Fruit fly (Drosophila melanogaster) whole organism, embryonic: ENCODE measurements around the gene BNIP3.
A peak's percentile ranks its signal among the peaks of the same experiment; 100 is the strongest.

Experiments used
- Atf6 ChIP-seq: fragments of 200-800 bp; sonication (Bioruptor generic); IDR thresholded peaks from 2 replicates; pipeline ENCODE4 v1.3.6; 2022; ENCODE audit warnings: missing biosample characterization, missing genetic modification characterization
- C15 ChIP-seq: fragments of 200-800 bp; sonication (Bioruptor generic); IDR thresholded peaks from 3 replicates; pipeline ENCODE4 v1.3.6; 2022; ENCODE audit warnings: missing biosample characterization, missing genetic modification characterization
- CG10979 ChIP-seq: fragments of 200-800 bp; sonication (Bioruptor generic); optimal IDR thresholded peaks from 2 replicates; lab custom pipeline; 2018; ENCODE audit warnings: missing biosample characterization, mild to moderate bottlenecking, missing genetic modification characterization, moderate library complexity
- CG11456 ChIP-seq: fragments of 200-800 bp; sonication (Bioruptor generic); IDR thresholded peaks from 3 replicates; pipeline ENCODE4 v1.3.6; 2022; ENCODE audit warnings: missing biosample characterization, missing genetic modification characterization
- CG12219 ChIP-seq: fragments of 200-800 bp; sonication (Bioruptor generic); optimal IDR thresholded peaks from 3 replicates; lab custom pipeline; 2018; ENCODE audit warnings: missing biosample characterization, mild to moderate bottlenecking, missing genetic modification characterization
- CG13296 ChIP-seq: fragments of 200-800 bp; sonication (Bioruptor generic); optimal IDR thresholded peaks from 3 replicates; lab custom pipeline; 2018; ENCODE audit warnings: missing biosample characterization, mild to moderate bottlenecking, missing genetic modification characterization
- CG14860 ChIP-seq: fragments of 200-800 bp; sonication (Bioruptor generic); IDR thresholded peaks from 3 replicates; pipeline ENCODE4 v1.3.6; 2022; ENCODE audit warnings: missing biosample characterization, missing genetic modification characterization; ENCODE audit not compliant: partially characterized antibody
- CG1529 ChIP-seq: fragments of 200-800 bp; sonication (Bioruptor generic); optimal IDR thresholded peaks from 3 replicates; lab custom pipeline; 2018; ENCODE audit warnings: missing biosample characterization, missing genetic modification characterization
- CG17359 ChIP-seq: fragments of 200-800 bp; sonication (Bioruptor generic); optimal IDR thresholded peaks from 3 replicates; lab custom pipeline; 2018; ENCODE audit warnings: missing biosample characterization, mild to moderate bottlenecking, missing genetic modification characterization, moderate library complexity
- CG2678 ChIP-seq: fragments of 200-800 bp; sonication (Bioruptor generic); optimal IDR thresholded peaks from 3 replicates; lab custom pipeline; 2019; ENCODE audit warnings: missing biosample characterization, mild to moderate bottlenecking, missing genetic modification characterization, moderate library complexity
- CG2712 ChIP-seq: fragments of 200-800 bp; optimal IDR thresholded peaks from 3 replicates; lab custom pipeline; 2019; ENCODE audit warnings: missing biosample characterization, mild to moderate bottlenecking, missing genetic modification characterization, moderate library complexity
- CG31224 ChIP-seq: fragments of 200-800 bp; sonication (Bioruptor generic); IDR thresholded peaks from 2 replicates; pipeline ENCODE4 v1.3.6; 2022; ENCODE audit warnings: missing biosample characterization, missing genetic modification characterization
- CG42726 ChIP-seq: fragments of 200-800 bp; sonication (Bioruptor generic); IDR thresholded peaks from 2 replicates; pipeline ENCODE4 v1.3.6; 2022; ENCODE audit warnings: missing biosample characterization, missing genetic modification characterization; ENCODE audit not compliant: partially characterized antibody
- CG5180 ChIP-seq: fragments of 200-800 bp; sonication (Bioruptor generic); optimal IDR thresholded peaks from 3 replicates; lab custom pipeline; 2017; ENCODE audit warnings: missing biosample characterization, missing genetic modification characterization, mild to moderate bottlenecking, moderate library complexity, missing genetic modification reagents
- CG6254 ChIP-seq: fragments of 200-800 bp; sonication (Bioruptor generic); optimal IDR thresholded peaks from 3 replicates; lab custom pipeline; 2017; ENCODE audit warnings: mild to moderate bottlenecking, missing biosample characterization, missing genetic modification reagents, missing genetic modification characterization
- CG9437 ChIP-seq: fragments of 200-800 bp; sonication (Bioruptor generic); optimal IDR thresholded peaks from 2 replicates; lab custom pipeline; 2018; ENCODE audit warnings: missing biosample characterization, mild to moderate bottlenecking, missing genetic modification characterization
- Dfd ChIP-seq, 2 experiments: fragments of >200 bp; optimal IDR thresholded peaks; 2 replicates each; lab custom pipeline; 2017; ENCODE audit warnings: missing biosample characterization in 2 of 2, missing genetic modification characterization in 2 of 2
- ERR ChIP-seq: fragments of 200-800 bp; sonication (Bioruptor generic); optimal IDR thresholded peaks from 2 replicates; lab custom pipeline; 2016; ENCODE audit warnings: missing biosample characterization, missing genetic modification characterization
- HLH54F ChIP-seq: fragments of 200-800 bp; sonication (Bioruptor generic); optimal IDR thresholded peaks from 3 replicates; lab custom pipeline; 2016; ENCODE audit warnings: missing biosample characterization, missing genetic modification characterization
- Lim3 ChIP-seq: fragments of 200-800 bp; sonication (Bioruptor generic); IDR thresholded peaks from 2 replicates; pipeline ENCODE4 v1.3.6; 2022; ENCODE audit warnings: missing biosample characterization, missing genetic modification characterization
- NC2β ChIP-seq: fragments of 200-800 bp; sonication (Bioruptor generic); optimal IDR thresholded peaks from 2 replicates; lab custom pipeline; 2016; ENCODE audit warnings: missing biosample characterization, missing genetic modification characterization
- Trl ChIP-seq, 3 experiments: fragments of >200 bp in 2 of 3; fragments of 200-800 bp in 1 of 3; sonication (Bioruptor generic) in 1 of 3; optimal IDR thresholded peaks; 2 replicates in 1 of 3; 3 replicates in 2 of 3; lab custom pipeline; 2016 to 2017; ENCODE audit warnings: missing biosample characterization in 1 of 3, missing genetic modification characterization in 1 of 3
- bcd ChIP-seq: fragments of 200-800 bp; sonication (Bioruptor generic); optimal IDR thresholded peaks from 2 replicates; lab custom pipeline; 2017; ENCODE audit warnings: missing biosample characterization, mild to moderate bottlenecking, missing genetic modification characterization
- bsh ChIP-seq, 2 experiments: fragments of 200-800 bp; sonication (Bioruptor generic); optimal IDR thresholded peaks; 2 replicates each; lab custom pipeline; 2017 to 2018; ENCODE audit warnings: mild to moderate bottlenecking in 2 of 2, missing biosample characterization in 2 of 2, missing genetic modification characterization in 2 of 2, moderate library complexity in 1 of 2
- cg ChIP-seq: fragments of 200-800 bp; sonication (Bioruptor generic); optimal IDR thresholded peaks from 3 replicates; lab custom pipeline; 2019; ENCODE audit warnings: missing biosample characterization, mild to moderate bottlenecking, missing genetic modification characterization, moderate library complexity
- chif ChIP-seq, 2 experiments: fragments of 200-800 bp; sonication (Bioruptor generic); optimal IDR thresholded peaks; 3 replicates each; lab custom pipeline; 2016; ENCODE audit warnings: missing biosample characterization in 2 of 2, missing genetic modification characterization in 2 of 2
- corto ChIP-seq: fragments of 200-800 bp; sonication (Bioruptor generic); optimal IDR thresholded peaks from 2 replicates; lab custom pipeline; 2016; ENCODE audit warnings: missing biosample characterization, mild to moderate bottlenecking, missing genetic modification characterization, moderate library complexity
- dmrt11E ChIP-seq: fragments of 200-800 bp; sonication (Bioruptor generic); optimal IDR thresholded peaks from 3 replicates; lab custom pipeline; 2018; ENCODE audit warnings: missing biosample characterization, mild to moderate bottlenecking, missing genetic modification characterization, moderate library complexity
- esg ChIP-seq: fragments of 200-800 bp; sonication (Bioruptor generic); conservative IDR thresholded peaks from 2 replicates; pipeline ENCODE4 v1.3.6; 2022; ENCODE audit warnings: missing biosample characterization, missing genetic modification characterization
- fd96Cb ChIP-seq: fragments of 200-800 bp; sonication (Bioruptor generic); optimal IDR thresholded peaks from 2 replicates; lab custom pipeline; 2018; ENCODE audit warnings: missing biosample characterization, mild to moderate bottlenecking, missing genetic modification characterization, moderate library complexity
- grn ChIP-seq: fragments of 200-800 bp; sonication (Bioruptor generic); optimal IDR thresholded peaks from 3 replicates; lab custom pipeline; 2017; ENCODE audit warnings: missing biosample characterization, missing genetic modification characterization
- jumu ChIP-seq: fragments of 200-800 bp; sonication (Bioruptor generic); optimal IDR thresholded peaks from 3 replicates; lab custom pipeline; 2016; ENCODE audit warnings: missing biosample characterization, missing genetic modification characterization
- lbe ChIP-seq: fragments of 200-800 bp; sonication (Bioruptor generic); optimal IDR thresholded peaks from 2 replicates; lab custom pipeline; 2016; ENCODE audit warnings: missing biosample characterization, mild to moderate bottlenecking, missing genetic modification characterization
- maf-S ChIP-seq: fragments of 200-800 bp; sonication (Bioruptor generic); optimal IDR thresholded peaks from 2 replicates; lab custom pipeline; 2016; ENCODE audit warnings: missing biosample characterization, missing genetic modification characterization
- nom ChIP-seq: fragments of 200-800 bp; sonication (Bioruptor generic); optimal IDR thresholded peaks from 2 replicates; lab custom pipeline; 2017; ENCODE audit warnings: missing biosample characterization, missing genetic modification characterization, mild to moderate bottlenecking, moderate library complexity, missing genetic modification reagents
- p53 ChIP-seq: fragments of 200-800 bp; sonication (Bioruptor generic); optimal IDR thresholded peaks from 2 replicates; lab custom pipeline; 2016; ENCODE audit warnings: missing biosample characterization, missing genetic modification characterization
- pfk ChIP-seq: fragments of 200-800 bp; sonication (Bioruptor generic); optimal IDR thresholded peaks from 2 replicates; lab custom pipeline; 2018; ENCODE audit warnings: missing biosample characterization, mild to moderate bottlenecking, missing genetic modification characterization, moderate library complexity
- row ChIP-seq: fragments of 200-800 bp; sonication (Bioruptor generic); IDR thresholded peaks from 3 replicates; pipeline ENCODE4 v1.3.6; 2022; ENCODE audit warnings: missing biosample characterization, missing genetic modification characterization
- tgo ChIP-seq: fragments of 200-800 bp; sonication (Bioruptor generic); IDR thresholded peaks from 3 replicates; pipeline ENCODE4 v1.3.6; 2022; ENCODE audit warnings: missing biosample characterization, missing genetic modification characterization

Gene BNIP3

DNA sequence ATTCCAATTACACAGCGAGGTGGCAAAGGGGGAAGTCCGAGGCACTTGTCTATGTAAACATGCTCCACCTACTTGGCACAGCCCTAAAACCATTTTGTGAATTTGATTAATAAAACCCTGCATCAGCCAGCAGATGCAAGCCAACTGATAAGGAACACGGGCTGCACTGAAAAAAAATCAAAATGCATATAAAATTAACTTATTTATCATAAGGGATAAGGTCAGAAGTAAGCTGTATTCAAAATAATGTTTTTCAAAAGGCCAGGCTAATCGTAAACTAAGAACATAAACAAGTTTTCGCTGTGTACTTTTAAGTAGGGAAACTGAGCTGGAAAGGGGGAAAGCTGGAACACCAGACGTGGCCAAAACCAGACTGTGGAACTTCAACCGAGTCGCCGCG is 32.7 kb upstream of the BNIP3 start (continued):
- TF ChIP-seq chif (GFP tag; optimal IDR thresholded peaks at IDR 0.05; lab: Kevin White, UChicago), result no peak
- no peak for TF ChIP-seq CG12219 (GFP tag; lab: Kevin White, UChicago)
- TF ChIP-seq CG10979 (tag; lab: Kevin White, UChicago), result peak; percentile 39
- TF ChIP-seq tgo (GFP tag; lab: Robert Waterston, UW), result no peak
- TF ChIP-seq CG14860 (GFP tag; lab: Robert Waterston, UW), result no peak
- no peak for TF ChIP-seq ERR
- peak; percentile 7 for TF ChIP-seq CG17359 (tag; lab: Kevin White, UChicago)
- TF ChIP-seq CG6254 (GFP tag; lab: Kevin White, UChicago), result peak; percentile 18
- no peak for TF ChIP-seq CG13296 (GFP tag; lab: Kevin White, UChicago)
- no peak for TF ChIP-seq maf-S
- no peak for TF ChIP-seq pfk (GFP tag; lab: Kevin White, UChicago)
- TF ChIP-seq fd96Cb (tag; lab: Kevin White, UChicago), result peak; percentile 25
- TF ChIP-seq dmrt11E (tag; lab: Kevin White, UChicago), result peak; percentile 33
- peak; percentile 48 for TF ChIP-seq CG2712 (tag; lab: Kevin White, UChicago)
- TF ChIP-seq CG42726 (GFP tag; lab: Robert Waterston, UW), result no peak
- no peak for TF ChIP-seq esg
- no peak for TF ChIP-seq NC2β (GFP tag; lab: Kevin White, UChicago)
- TF ChIP-seq bsh (GFP tag; optimal IDR thresholded peaks at IDR 0.05; lab: Kevin White, UChicago), result peak; percentile 33 to 57
- TF ChIP-seq CG11456 (GFP tag; lab: Robert Waterston, UW), result no peak
- no peak for TF ChIP-seq Trl (optimal IDR thresholded peaks at IDR 0.05; lab: Kevin White, UChicago)
- TF ChIP-seq Trl (GFP tag; optimal IDR thresholded peaks at IDR 0.05; lab: Kevin White, UChicago), result peak; percentile 25

DNA sequence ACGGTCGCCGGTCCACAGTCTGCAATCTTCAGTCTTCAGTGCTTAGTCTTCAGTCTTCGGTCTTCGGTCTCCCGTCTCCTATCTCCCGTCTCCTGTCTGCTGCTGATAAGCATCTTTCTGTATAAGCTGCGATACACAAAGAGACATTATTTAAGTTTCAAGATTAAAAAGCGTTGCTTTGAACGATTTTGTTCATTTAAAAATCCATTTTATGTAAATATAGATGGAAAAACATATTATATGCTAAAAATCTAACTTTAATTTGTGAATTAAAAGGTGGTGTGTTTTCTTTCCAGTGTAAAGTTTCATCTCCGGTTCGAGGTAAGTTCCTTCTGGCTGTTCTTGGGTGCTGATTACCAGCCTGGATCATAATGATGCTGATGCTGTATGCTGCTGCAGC is 30.2 kb upstream of the BNIP3 start:
- TF ChIP-seq CG2678 (tag; lab: Kevin White, UChicago), result no peak
- no peak for TF ChIP-seq row (GFP tag; lab: Robert Waterston, UW)
- no peak for TF ChIP-seq CG9437
- TF ChIP-seq p53 (GFP tag; lab: Kevin White, UChicago), result no peak
- TF ChIP-seq cg (GFP tag; lab: Kevin White, UChicago), result no peak
- no peak for TF ChIP-seq CG31224
- peak; percentile 24 for TF ChIP-seq grn
- no peak for TF ChIP-seq HLH54F (GFP tag; lab: Kevin White, UChicago)
- no peak for TF ChIP-seq CG1529 (GFP tag; lab: Kevin White, UChicago)
- peak in 1 of 2 experiments; percentile 24 for TF ChIP-seq bsh (GFP tag; optimal IDR thresholded peaks at IDR 0.05; lab: Kevin White, UChicago)
- no peak for TF ChIP-seq Atf6
- no peak for TF ChIP-seq bcd (GFP tag; lab: Kevin White, UChicago)
- TF ChIP-seq CG42726 (GFP tag; lab: Robert Waterston, UW), result no peak
- no peak for TF ChIP-seq C15 (GFP tag; lab: Robert Waterston, UW)
- TF ChIP-seq nom (GFP tag; lab: Kevin White, UChicago), result peak; percentile 17
- TF ChIP-seq lbe (GFP tag; lab: Kevin White, UChicago), result peak; percentile 37
- TF ChIP-seq Dfd (GFP tag; optimal IDR thresholded peaks at IDR 0.05; lab: Kevin White, UChicago), result no peak
- no peak for TF ChIP-seq jumu
- TF ChIP-seq Lim3 (GFP tag; lab: Robert Waterston, UW), result no peak
- peak; percentile 45 for TF ChIP-seq corto (GFP tag; lab: Kevin White, UChicago)
- no peak for TF ChIP-seq CG5180
